Worm (Caenorhabditis elegans) whole organism, L2 larva: ENCODE measurements around the gene W04E12.9.

Source experiments
- Y55F3AM.14 ChIP-seq: fragments of 200-800 bp; sonication (Bioruptor generic); optimal IDR thresholded peaks from 2 replicates; lab custom pipeline; 2018; ENCODE audit warnings: mild to moderate bottlenecking, missing genetic modification characterization, missing compliant biosample characterization
- aly-2 ChIP-seq: fragments of 150-350 bp; optimal IDR thresholded peaks from 2 replicates; lab custom pipeline; 2014; ENCODE audit warnings: missing biosample characterization, missing genetic modification characterization
- ama-1 ChIP-seq: fragments of 150-350 bp; optimal IDR thresholded peaks from 2 replicates; lab custom pipeline; 2018; ENCODE audit warnings: inconsistent platforms
- blmp-1 ChIP-seq: sonication (generic microtip); optimal IDR thresholded peaks from 2 replicates; lab custom pipeline; 2017; ENCODE audit warnings: missing genetic modification characterization, mild to moderate bottlenecking, missing compliant biosample characterization, antibody characterized with exemption, moderate library complexity; ENCODE audit not compliant: insufficient read depth
- elt-3 ChIP-seq: sonication (generic microtip); optimal IDR thresholded peaks from 2 replicates; lab custom pipeline; 2017; ENCODE audit warnings: missing biosample characterization, missing genetic modification characterization
- lin-13 ChIP-seq: fragments of 150-350 bp; optimal IDR thresholded peaks from 2 replicates; lab custom pipeline; 2014; ENCODE audit warnings: missing biosample characterization, missing genetic modification reagents, missing genetic modification characterization
- lsy-2 ChIP-seq, 2 experiments: fragments of 150-350 bp in 1 of 2; sonication (generic microtip) in 1 of 2; optimal IDR thresholded peaks; 2 replicates each; lab custom pipeline; 2014 to 2017; ENCODE audit warnings: missing biosample characterization in 2 of 2, missing genetic modification characterization in 2 of 2
- mbf-1 ChIP-seq: sonication (generic microtip); optimal IDR thresholded peaks from 2 replicates; lab custom pipeline; 2017; ENCODE audit warnings: missing biosample characterization, missing genetic modification characterization
- nhr-23 ChIP-seq: fragments of 150-350 bp; optimal IDR thresholded peaks from 2 replicates; lab custom pipeline; 2014; ENCODE audit warnings: missing biosample characterization, missing genetic modification reagents, missing genetic modification characterization
- nhr-25 ChIP-seq: fragments of 150-350 bp; sonication (generic microtip); optimal IDR thresholded peaks from 3 replicates; lab custom pipeline; 2014; ENCODE audit warnings: missing biosample characterization, missing genetic modification characterization
- skn-1 ChIP-seq: sonication (generic microtip); optimal IDR thresholded peaks from 2 replicates; lab custom pipeline; 2017; ENCODE audit warnings: missing biosample characterization, missing genetic modification characterization
- snpc-4 ChIP-seq: fragments of 150-350 bp; optimal IDR thresholded peaks from 2 replicates; lab custom pipeline; 2014; ENCODE audit warnings: missing biosample characterization, missing genetic modification characterization
- ztf-11 ChIP-seq: sonication (generic microtip); optimal IDR thresholded peaks from 2 replicates; lab custom pipeline; 2017; ENCODE audit warnings: missing biosample characterization, missing genetic modification characterization

DNA sequence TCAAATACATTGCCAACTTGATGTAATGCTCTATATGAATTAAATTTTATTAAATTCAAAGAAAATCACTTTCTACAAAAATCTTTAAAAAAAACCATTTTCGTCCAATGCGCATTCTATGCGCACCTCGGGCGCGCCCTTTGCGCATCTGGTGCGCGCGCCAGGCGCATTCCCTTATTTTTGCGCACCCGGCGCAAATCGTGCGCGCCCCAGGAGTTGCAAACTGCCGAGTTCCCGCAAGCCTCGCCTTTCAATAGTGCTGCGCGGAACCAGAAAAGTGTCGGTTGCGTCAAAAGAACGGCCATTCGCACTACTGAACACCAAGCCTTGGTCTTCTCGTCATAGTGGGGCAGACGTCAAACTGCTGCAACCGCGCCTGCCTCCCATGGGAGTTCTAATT, 22.6 kb upstream of the W04E12.9 start:
- no peak for TF ChIP-seq snpc-4 (tag; lab: Kevin White, UChicago)
- TF ChIP-seq ztf-11, result no peak
- TF ChIP-seq nhr-23 (tag; lab: Kevin White, UChicago), result no peak
- TF ChIP-seq elt-3, result no peak
- TF ChIP-seq ama-1 (lab: Kevin White, UChicago), result no peak
- TF ChIP-seq skn-1 (tag; lab: Kevin White, UChicago), result no peak
- no peak for TF ChIP-seq nhr-25 (tag; lab: Kevin White, UChicago)
- TF ChIP-seq blmp-1, result no peak
- TF ChIP-seq mbf-1 (tag; lab: Kevin White, UChicago), result no peak
- TF ChIP-seq lsy-2 (tag; optimal IDR thresholded peaks at IDR 0.05; lab: Kevin White, UChicago), result no peak
- TF ChIP-seq Y55F3AM.14 (GFP tag; lab: Kevin White, UChicago), result no peak
- no peak for TF ChIP-seq aly-2 (tag; lab: Kevin White, UChicago)
- TF ChIP-seq lin-13 (GFP tag; lab: Kevin White, UChicago), result no peak
